Worm (Caenorhabditis elegans): ENCODE measurements around the gene Y44A6D.1.

Gene Y44A6D.1

DNA sequence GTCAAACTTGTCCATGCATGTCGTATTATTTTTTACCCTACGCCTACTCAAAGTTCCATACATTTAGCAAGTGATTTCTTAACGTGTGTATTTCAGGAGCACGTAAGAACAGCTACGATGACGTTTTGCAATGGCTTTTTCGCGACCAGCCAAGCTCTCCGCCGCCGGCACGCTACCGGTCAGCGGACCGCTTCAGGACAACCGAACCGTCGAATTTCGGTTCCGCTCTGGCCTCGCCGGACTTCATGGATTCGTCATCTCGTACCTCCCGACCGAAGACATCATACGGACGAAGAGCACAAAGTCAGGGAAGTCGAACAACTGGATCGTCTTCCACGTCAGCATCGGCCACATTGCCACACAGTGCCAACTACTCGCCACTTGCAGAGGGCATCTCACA, 6.2 kb downstream of the Y44A6D.1 start:
- TF ChIP-seq skn-1 (tag; optimal IDR thresholded peaks at IDR 0.05) (no peak), set-16 (GFP tag; IDR thresholded peaks at IDR 0.05) (peak; percentile 88), unc-62 (GFP tag; optimal IDR thresholded peaks at IDR 0.05 in 1 of 2) (peak in 1 of 2 experiments; percentile 5), unc-62 (tag; optimal IDR thresholded peaks at IDR 0.05) (no peak)

DNA sequence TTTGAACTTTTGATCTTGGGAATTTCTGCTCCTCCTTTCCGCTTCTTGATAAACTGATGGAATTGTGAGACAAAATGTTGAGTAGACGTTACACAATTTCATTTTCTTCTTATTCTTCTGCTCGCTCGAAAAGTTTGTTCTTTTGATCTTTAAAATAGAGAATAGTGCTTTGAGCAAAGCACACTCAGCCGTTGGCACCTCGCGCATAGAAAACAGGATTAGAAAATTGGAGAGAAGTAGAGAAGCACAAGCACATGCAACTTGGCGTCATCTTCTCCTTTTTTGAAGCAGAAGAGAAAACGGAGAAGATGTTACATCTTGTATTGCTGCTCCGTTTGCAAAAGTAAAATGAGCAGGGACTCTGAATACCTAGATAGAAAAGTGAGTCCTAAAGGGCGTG, 7.6 kb downstream of the Y44A6D.1 start:
- TF ChIP-seq nhr-111 (GFP tag; optimal IDR thresholded peaks at IDR 0.05) (no peak), hlh-30 (tag; optimal IDR thresholded peaks at IDR 0.05; ENCODE audit: insufficient read depth) (peak; percentile 84), duxl-1 (tag; optimal IDR thresholded peaks at IDR 0.05; ENCODE audit: poor library complexity) (peak; percentile 17), ctbp-1 (GFP tag; IDR thresholded peaks at IDR 0.05) (peak; percentile 83), zag-1 (tag; optimal IDR thresholded peaks at IDR 0.05) (no peak), ceh-32 (tag; optimal IDR thresholded peaks at IDR 0.05; ENCODE audit: poor library complexity) (no peak), lin-1 (GFP tag; IDR thresholded peaks at IDR 0.05) (no peak), daf-19 (GFP tag; conservative IDR thresholded peaks at IDR 0.05) (no peak), mep-1 (tag; optimal IDR thresholded peaks at IDR 0.05) (peak; percentile 82), D1046.2 (GFP tag; IDR thresholded peaks at IDR 0.05) (no peak), F10B5.3 (tag; optimal IDR thresholded peaks at IDR 0.05) (no peak), rbr-2 (tag; optimal IDR thresholded peaks at IDR 0.05) (peak; percentile 47), ceh-82 (tag; optimal IDR thresholded peaks at IDR 0.05) (no peak), dmd-8 (GFP tag; IDR thresholded peaks at IDR 0.05) (no peak), tra-1 (GFP tag; IDR thresholded peaks at IDR 0.05) (no peak), zip-11 (GFP tag; IDR thresholded peaks at IDR 0.05) (no peak), zfp-2 (tag; optimal IDR thresholded peaks at IDR 0.05) (no peak), lsy-2 (tag; optimal IDR thresholded peaks at IDR 0.05) (peak; percentile 24 to 74), Y75B8A.6 (GFP tag; IDR thresholded peaks at IDR 0.05) (no peak), dmd-6 (GFP tag; IDR thresholded peaks at IDR 0.05) (peak; percentile 22; the same call in 1 of the 2 replicates), daf-16 (GFP tag; optimal IDR thresholded peaks at IDR 0.05) (no peak), daf-16 (tag; optimal IDR thresholded peaks at IDR 0.05) (peak; percentile 25), sdz-12 (GFP tag; optimal IDR thresholded peaks at IDR 0.05) (no peak), saeg-2 (GFP tag; IDR thresholded peaks at IDR 0.05) (no peak), arid-1 (GFP tag; conservative IDR thresholded peaks at IDR 0.05) (0 out of 2 replicates have a peak, but pooled peaks have one; percentile 10), nhr-6 (tag; optimal IDR thresholded peaks at IDR 0.05) (no peak), mdt-29 (GFP tag; IDR thresholded peaks at IDR 0.05) (no peak), aha-1 (tag) (peak; percentile 82), T20F7.1 (GFP tag; optimal IDR thresholded peaks at IDR 0.05) (peak; percentile 15), lin-38 (GFP tag; IDR thresholded peaks at IDR 0.05) (0 out of 2 replicates have a peak, but pooled peaks have one; percentile 19), nhr-48 (tag; optimal IDR thresholded peaks at IDR 0.05) (peak; percentile 40), fos-1 (tag; optimal IDR thresholded peaks at IDR 0.05) (no peak), pqm-1 (tag; optimal IDR thresholded peaks at IDR 0.05) (no peak), nhr-25 (tag; optimal IDR thresholded peaks at IDR 0.05; ENCODE audit: borderline replicate concordance, insufficient read depth) (no peak), hif-1 (tag; optimal IDR thresholded peaks at IDR 0.05) (peak in 1 of 2 experiments; percentile 70), ces-1 (GFP tag; optimal IDR thresholded peaks at IDR 0.05) (peak; percentile 94), fkh-10 (GFP tag; optimal IDR thresholded peaks at IDR 0.05) (peak; percentile 98), ZK337.2 (GFP tag; IDR thresholded peaks at IDR 0.05) (no peak), gei-8 (GFP tag; optimal IDR thresholded peaks at IDR 0.05) (no peak), mdl-1 (tag; optimal IDR thresholded peaks at IDR 0.05) (peak; percentile 20 to 86), lin-29 (GFP tag; IDR thresholded peaks at IDR 0.05) (no peak), spr-3 (GFP tag; optimal IDR thresholded peaks at IDR 0.05) (no peak), F37D6.2 (tag; optimal IDR thresholded peaks at IDR 0.05) (peak; percentile 39), hmg-1.1 (GFP tag; IDR thresholded peaks at IDR 0.05) (peak; percentile 55; the same call in 1 of the 2 replicates), lin-15B (tag; optimal IDR thresholded peaks at IDR 0.05) (no peak), hlh-11 (tag; optimal IDR thresholded peaks at IDR 0.05) (peak; percentile 43)
